Fruit fly (Drosophila melanogaster): ENCODE data around the gene RpS10b.

Gene RpS10b

dm6 chrX:19578908-19579647 lies 18.8 kb upstream of the RpS10b start:
- TF ChIP-seq ss (GFP tag; optimal IDR thresholded peaks at IDR 0.05) (peak in 1 of 2 experiments; percentile 29), Sox102F (GFP tag; optimal IDR thresholded peaks at IDR 0.05) (no peak), Eip78C (GFP tag) (peak; percentile 77), CG34406 (GFP tag; optimal IDR thresholded peaks at IDR 0.05) (no peak), Ets96B (tag; optimal IDR thresholded peaks at IDR 0.05) (no peak), fkh (GFP tag; optimal IDR thresholded peaks at IDR 0.05) (no peak), CG11294 (GFP tag; IDR thresholded peaks at IDR 0.05) (no peak), achi (GFP tag; optimal IDR thresholded peaks at IDR 0.05) (no peak), CG9139 (GFP tag; optimal IDR thresholded peaks at IDR 0.05) (no peak), Ets21C (GFP tag; optimal IDR thresholded peaks at IDR 0.05) (no peak), dac (GFP tag; optimal IDR thresholded peaks at IDR 0.05) (no peak), Met (GFP tag; optimal IDR thresholded peaks at IDR 0.05) (no peak), fd59A (GFP tag; optimal IDR thresholded peaks at IDR 0.05) (no peak), CG31627 (GFP tag; optimal IDR thresholded peaks at IDR 0.05) (no peak), Gug (GFP tag; IDR thresholded peaks at IDR 0.05) (no peak), lz (GFP tag; optimal IDR thresholded peaks at IDR 0.05) (no peak), spab (GFP tag; optimal IDR thresholded peaks at IDR 0.05) (no peak)

- peak; percentile 65 for TF ChIP-seq Eip78C (GFP tag)
- peak; percentile 32 for TF ChIP-seq CG1621 (tag; optimal IDR thresholded peaks at IDR 0.05)
- no peak for TF ChIP-seq acj6 (GFP tag; optimal IDR thresholded peaks at IDR 0.05)
- peak; percentile 1 for TF ChIP-seq Hr39 (GFP tag; optimal IDR thresholded peaks at IDR 0.05)
- no peak for TF ChIP-seq achi (GFP tag; optimal IDR thresholded peaks at IDR 0.05)
Measured at dm6 chrX:19579648-19580301, 18.1 kb upstream of the RpS10b start, which contains the start of gene Tao. Gene Tao (minus strand): TSS chrX:19579800.

dm6 chrX:19581881-19582280 lies 15.9 kb upstream of the RpS10b start, which contains the start of gene CG14218:
Gene CG14218 (minus strand): TSS chrX:19581981.
- TF ChIP-seq CG3919 (GFP tag; optimal IDR thresholded peaks at IDR 0.05) (no peak), CG32006 (GFP tag; optimal IDR thresholded peaks at IDR 0.05) (peak; percentile 23), net (GFP tag; optimal IDR thresholded peaks at IDR 0.05) (peak; percentile 4), Smox (GFP tag; optimal IDR thresholded peaks at IDR 0.05) (no peak)

- TF ChIP-seq acj6 (GFP tag; optimal IDR thresholded peaks at IDR 0.05) = no peak
- TF ChIP-seq Eip78C (GFP tag) = no peak
- no peak for TF ChIP-seq CG11762 (GFP tag; optimal IDR thresholded peaks at IDR 0.05; ENCODE audit: insufficient read depth)
- no peak for TF ChIP-seq CG9139 (GFP tag; optimal IDR thresholded peaks at IDR 0.05)
- TF ChIP-seq CG3032 (tag; optimal IDR thresholded peaks at IDR 0.05) = no peak
Measured at dm6 chrX:19582732-19583131, 15.1 kb upstream of the RpS10b start.

dm6 chrX:19583317-19583716 lies 14.5 kb upstream of the RpS10b start, which contains the start of gene CG14204:
Gene CG14204 (plus strand): TSS chrX:19583617.
- TF ChIP-seq vri (GFP tag; optimal IDR thresholded peaks at IDR 0.05) = no peak
- no peak for TF ChIP-seq cyc (GFP tag; optimal IDR thresholded peaks at IDR 0.05)
- TF ChIP-seq Gug (GFP tag; IDR thresholded peaks at IDR 0.05) = no peak

dm6 chrX:19585142-19585541 lies 12.7 kb upstream of the RpS10b start:
- TF ChIP-seq vri (GFP tag; optimal IDR thresholded peaks at IDR 0.05) (no peak), salr (GFP tag; optimal IDR thresholded peaks at IDR 0.05) (no peak), CG6808 (GFP tag; optimal IDR thresholded peaks at IDR 0.05) (no peak), Eip75B (GFP tag; optimal IDR thresholded peaks at IDR 0.05) (no peak), ss (GFP tag; optimal IDR thresholded peaks at IDR 0.05) (no peak), CG16779 (tag; optimal IDR thresholded peaks at IDR 0.05) (no peak), Ets21C (GFP tag; optimal IDR thresholded peaks at IDR 0.05) (no peak), CG6854 (GFP tag; optimal IDR thresholded peaks at IDR 0.05) (no peak), Sox102F (GFP tag; optimal IDR thresholded peaks at IDR 0.05) (no peak), CG9139 (GFP tag; optimal IDR thresholded peaks at IDR 0.05) (no peak), CG6276 (GFP tag; optimal IDR thresholded peaks at IDR 0.05) (no peak)
